Worm (Caenorhabditis elegans) whole organism, L4 larva: ENCODE measurements around the gene hpo-6.

ENCODE experiments used
- D1046.2 ChIP-seq: fragments of 200-800 bp; sonication (Bioruptor generic); IDR thresholded peaks from 2 replicates; pipeline ENCODE4 v1.3.6; 2022; ENCODE audit warnings: missing genetic modification characterization, missing compliant biosample characterization
- F49E8.2 ChIP-seq: sonication (generic microtip); optimal IDR thresholded peaks from 2 replicates; lab custom pipeline; 2016; ENCODE audit warnings: missing compliant biosample characterization, mild to moderate bottlenecking, missing genetic modification characterization, borderline replicate concordance
- R02D3.7 ChIP-seq: fragments of 150-350 bp; sonication (generic microtip); optimal IDR thresholded peaks from 3 replicates; lab custom pipeline; 2014; ENCODE audit warnings: missing biosample characterization, missing genetic modification characterization
- T20F7.1 ChIP-seq: fragments of 200-800 bp; sonication (Bioruptor generic); optimal IDR thresholded peaks from 2 replicates; lab custom pipeline; 2018; ENCODE audit warnings: mild to moderate bottlenecking, missing genetic modification characterization, missing compliant biosample characterization
- Y105C5A.15 ChIP-seq: fragments of 200-800 bp; sonication (Bioruptor generic); IDR thresholded peaks from 2 replicates; pipeline ENCODE4 v1.3.6; 2022; ENCODE audit warnings: missing genetic modification characterization, missing compliant biosample characterization
- Y75B8A.6 ChIP-seq: fragments of 200-800 bp; sonication (Bioruptor generic); IDR thresholded peaks from 2 replicates; pipeline ENCODE4 v1.3.6; 2022; ENCODE audit warnings: missing genetic modification reagents, missing genetic modification characterization, missing compliant biosample characterization
- ZK337.2 ChIP-seq: fragments of 200-800 bp; sonication (Bioruptor generic); IDR thresholded peaks from 2 replicates; pipeline ENCODE4 v1.3.6; 2022; ENCODE audit warnings: missing genetic modification reagents, missing genetic modification characterization, missing compliant biosample characterization
- ZK546.5 ChIP-seq, 2 experiments: sonication (generic microtip); optimal IDR thresholded peaks; 2 replicates each; lab custom pipeline; 2017; ENCODE audit warnings: missing biosample characterization in 2 of 2, missing genetic modification characterization in 2 of 2
- aly-2 ChIP-seq: sonication (generic microtip); optimal IDR thresholded peaks from 2 replicates; lab custom pipeline; 2018; ENCODE audit warnings: missing biosample characterization, missing genetic modification characterization
- ama-1 ChIP-seq: fragments of 150-350 bp; optimal IDR thresholded peaks from 2 replicates; lab custom pipeline; 2014; ENCODE audit warnings: inconsistent platforms, mixed read lengths
- attf-4 ChIP-seq: sonication (generic microtip); optimal IDR thresholded peaks from 3 replicates; lab custom pipeline; 2017; ENCODE audit warnings: missing biosample characterization, missing genetic modification characterization
- ceh-62 ChIP-seq: sonication (generic microtip); optimal IDR thresholded peaks from 2 replicates; lab custom pipeline; 2017; ENCODE audit warnings: missing biosample characterization, missing genetic modification characterization
- ces-1 ChIP-seq: fragments of 150-350 bp; sonication (generic microtip); optimal IDR thresholded peaks from 4 replicates; lab custom pipeline; 2014; ENCODE audit warnings: missing biosample characterization, missing genetic modification reagents, missing genetic modification characterization
- cey-2 ChIP-seq: sonication (generic microtip); optimal IDR thresholded peaks from 3 replicates; lab custom pipeline; 2017; ENCODE audit warnings: missing genetic modification characterization, mild to moderate bottlenecking, missing compliant biosample characterization, antibody characterized with exemption, borderline replicate concordance; ENCODE audit not compliant: insufficient read depth
- daf-16 ChIP-seq, 3 experiments: sonication (generic microtip); optimal IDR thresholded peaks; 2 replicates each; lab custom pipeline; 2016 to 2017; ENCODE audit warnings: missing genetic modification characterization in 3 of 3, missing genetic modification reagents in 3 of 3, mild to moderate bottlenecking in 2 of 3, missing compliant biosample characterization in 2 of 3, missing biosample characterization in 1 of 3, moderate library complexity in 1 of 3
- daf-19 ChIP-seq: fragments of 200-800 bp; sonication (Bioruptor generic); conservative IDR thresholded peaks from 2 replicates; pipeline ENCODE4 v1.3.6; 2022; ENCODE audit warnings: missing genetic modification characterization, missing compliant biosample characterization
- daf-8 ChIP-seq: fragments of 200-800 bp; sonication (Bioruptor generic); IDR thresholded peaks from 2 replicates; pipeline ENCODE4 v1.3.6; 2022; ENCODE audit warnings: missing genetic modification characterization, missing compliant biosample characterization
- dmd-6 ChIP-seq: fragments of 200-800 bp; sonication (Bioruptor generic); IDR thresholded peaks from 2 replicates; pipeline ENCODE4 v1.3.6; 2022; ENCODE audit warnings: missing genetic modification reagents, missing genetic modification characterization, missing compliant biosample characterization
- duxl-1 ChIP-seq: sonication (generic microtip); optimal IDR thresholded peaks from 2 replicates; lab custom pipeline; 2016; ENCODE audit warnings: mild to moderate bottlenecking, missing genetic modification characterization, moderate library complexity, missing compliant biosample characterization; ENCODE audit not compliant: poor library complexity
- egl-27 ChIP-seq: sonication (generic microtip); optimal IDR thresholded peaks from 3 replicates; lab custom pipeline; 2017; ENCODE audit warnings: missing biosample characterization, missing genetic modification reagents, missing genetic modification characterization
- fos-1 ChIP-seq: fragments of 150-350 bp; optimal IDR thresholded peaks from 2 replicates; lab custom pipeline; 2014; ENCODE audit warnings: missing biosample characterization, missing genetic modification characterization
- hlh-11 ChIP-seq: fragments of 200-800 bp; sonication (Bioruptor generic); optimal IDR thresholded peaks from 2 replicates; lab custom pipeline; 2018; ENCODE audit warnings: mild to moderate bottlenecking, missing genetic modification characterization, missing compliant biosample characterization
- jun-1 ChIP-seq: fragments of 150-350 bp; optimal IDR thresholded peaks from 2 replicates; lab custom pipeline; 2014; ENCODE audit warnings: missing biosample characterization, missing genetic modification reagents, missing genetic modification characterization
- lin-1 ChIP-seq: fragments of 200-800 bp; sonication (Bioruptor generic); IDR thresholded peaks from 2 replicates; pipeline ENCODE4 v1.3.6; 2022; ENCODE audit warnings: missing genetic modification reagents, missing genetic modification characterization, missing compliant biosample characterization
- madf-9 ChIP-seq: fragments of 200-800 bp; sonication (Bioruptor generic); conservative IDR thresholded peaks from 2 replicates; pipeline ENCODE4 v1.3.6; 2022; ENCODE audit warnings: missing genetic modification reagents, missing genetic modification characterization, missing compliant biosample characterization
- mdt-29 ChIP-seq: fragments of 200-800 bp; sonication (Bioruptor generic); IDR thresholded peaks from 2 replicates; pipeline ENCODE4 v1.3.6; 2022; ENCODE audit warnings: missing genetic modification reagents, missing genetic modification characterization, missing compliant biosample characterization
- mxl-2 ChIP-seq: fragments of 200-800 bp; sonication (Bioruptor generic); conservative IDR thresholded peaks from 2 replicates; pipeline ENCODE4 v1.3.6; 2022; ENCODE audit warnings: missing genetic modification reagents, missing genetic modification characterization, missing compliant biosample characterization
- nhr-10 ChIP-seq: fragments of 150-350 bp; optimal IDR thresholded peaks from 2 replicates; lab custom pipeline; 2014; ENCODE audit warnings: missing biosample characterization, missing genetic modification characterization
- nhr-11 ChIP-seq: fragments of 150-350 bp; optimal IDR thresholded peaks from 2 replicates; lab custom pipeline; 2014; ENCODE audit warnings: missing biosample characterization, missing genetic modification characterization
- nhr-111 ChIP-seq: fragments of 200-800 bp; sonication (Bioruptor generic); optimal IDR thresholded peaks from 2 replicates; lab custom pipeline; 2018; ENCODE audit warnings: mild to moderate bottlenecking, missing genetic modification characterization, missing compliant biosample characterization
- nhr-237 ChIP-seq: sonication (generic microtip); optimal IDR thresholded peaks from 2 replicates; lab custom pipeline; 2017; ENCODE audit warnings: missing biosample characterization, missing genetic modification characterization
- nhr-28 ChIP-seq: fragments of 150-350 bp; optimal IDR thresholded peaks from 2 replicates; lab custom pipeline; 2014; ENCODE audit warnings: missing biosample characterization, missing genetic modification characterization
- nhr-6 ChIP-seq: fragments of 150-350 bp; optimal IDR thresholded peaks from 2 replicates; lab custom pipeline; 2014; ENCODE audit warnings: missing biosample characterization, missing genetic modification characterization
- nhr-77 ChIP-seq: fragments of 150-350 bp; optimal IDR thresholded peaks from 2 replicates; lab custom pipeline; 2014; ENCODE audit warnings: missing biosample characterization, missing genetic modification characterization
- php-3 ChIP-seq: fragments of 200-800 bp; sonication (Bioruptor generic); IDR thresholded peaks from 2 replicates; pipeline ENCODE4 v1.3.6; 2022; ENCODE audit warnings: missing genetic modification reagents, missing genetic modification characterization, missing compliant biosample characterization
- pqm-1 ChIP-seq: sonication (generic microtip); optimal IDR thresholded peaks from 2 replicates; lab custom pipeline; 2017; ENCODE audit warnings: missing biosample characterization, missing genetic modification characterization
- sdz-12 ChIP-seq: fragments of 200-800 bp; sonication (Bioruptor generic); optimal IDR thresholded peaks from 2 replicates; lab custom pipeline; 2018; ENCODE audit warnings: mild to moderate bottlenecking, missing genetic modification characterization, missing compliant biosample characterization
- set-16 ChIP-seq: fragments of 200-800 bp; sonication (Bioruptor generic); IDR thresholded peaks from 2 replicates; pipeline ENCODE4 v1.3.6; 2022; ENCODE audit warnings: missing genetic modification reagents, missing genetic modification characterization, missing compliant biosample characterization
- skn-1 ChIP-seq: fragments of 150-350 bp; optimal IDR thresholded peaks from 2 replicates; lab custom pipeline; 2014; ENCODE audit warnings: missing biosample characterization, missing genetic modification characterization
- snpc-1.2 ChIP-seq: fragments of 200-800 bp; sonication (Bioruptor generic); IDR thresholded peaks from 2 replicates; pipeline ENCODE4 v1.3.6; 2022; ENCODE audit warnings: missing genetic modification reagents, missing genetic modification characterization, missing compliant biosample characterization
- tra-1 ChIP-seq: fragments of 200-800 bp; sonication (Bioruptor generic); IDR thresholded peaks from 2 replicates; pipeline ENCODE4 v1.3.6; 2022; ENCODE audit warnings: missing genetic modification reagents, missing genetic modification characterization, missing compliant biosample characterization
- unc-130 ChIP-seq: sonication (generic microtip); optimal IDR thresholded peaks from 2 replicates; lab custom pipeline; 2016; ENCODE audit warnings: missing genetic modification reagents, missing genetic modification characterization, missing compliant biosample characterization
- unc-39 ChIP-seq: sonication (generic microtip); optimal IDR thresholded peaks from 2 replicates; lab custom pipeline; 2017; ENCODE audit warnings: missing biosample characterization, missing genetic modification characterization
- unc-62 ChIP-seq, 3 experiments: fragments of 150-350 bp in 1 of 3; sonication (generic microtip); optimal IDR thresholded peaks in 2 of 3; peaks in 1 of 3; 1 replicate in 1 of 3; 2 replicates in 2 of 3; lab custom pipeline; 2014 to 2017; ENCODE audit warnings: missing biosample characterization in 3 of 3, missing genetic modification characterization in 3 of 3, missing genetic modification reagents in 3 of 3, missing genotype in 1 of 3
- zag-1 ChIP-seq: fragments of 150-350 bp; optimal IDR thresholded peaks from 2 replicates; lab custom pipeline; 2014; ENCODE audit warnings: missing biosample characterization, missing genetic modification characterization

Gene hpo-6

ce11 chrIV:1550131-1550530, 11.9 kb upstream of the hpo-6 start, which contains the start of gene C34H4.5:
Gene C34H4.5, minus strand, starts transcription at chrIV:1550231.
- TF ChIP-seq daf-8 (GFP tag; lab: Robert Waterston, UW) (no peak), lin-1 (GFP tag; lab: Robert Waterston, UW) (no peak), daf-19 (GFP tag; lab: Robert Waterston, UW) (no peak), php-3 (GFP tag; lab: Robert Waterston, UW) (no peak), egl-27 (no peak), zag-1 (tag; lab: Kevin White, UChicago) (no peak), hlh-11 (tag; lab: Kevin White, UChicago) (no peak), ZK337.2 (GFP tag; lab: Robert Waterston, UW) (no peak), sdz-12 (no peak), ceh-62 (tag; lab: Kevin White, UChicago) (no peak), nhr-111 (GFP tag; lab: Kevin White, UChicago) (no peak), R02D3.7 (no peak), set-16 (no peak), nhr-6 (no peak), mxl-2 (GFP tag; lab: Robert Waterston, UW) (no peak), skn-1 (no peak), Y75B8A.6 (GFP tag; lab: Robert Waterston, UW) (no peak), D1046.2 (GFP tag; lab: Robert Waterston, UW) (no peak), T20F7.1 (no peak), madf-9 (no peak)

- peak; percentile 56 for TF ChIP-seq pqm-1
- TF ChIP-seq nhr-28 (tag; lab: Kevin White, UChicago) = peak; percentile 9
- no peak for TF ChIP-seq daf-16 (GFP tag; optimal IDR thresholded peaks at IDR 0.05; lab: Kevin White, UChicago)
- peak; percentile 6 for TF ChIP-seq daf-16 (tag; optimal IDR thresholded peaks at IDR 0.05; lab: Kevin White, UChicago)
- TF ChIP-seq unc-130 (GFP tag; lab: Kevin White, UChicago) = no peak
- TF ChIP-seq ama-1 (lab: Kevin White, UChicago) = no peak
- no peak for TF ChIP-seq Y105C5A.15 (GFP tag; lab: Robert Waterston, UW)
Observed at ce11 chrIV:1550578-1550977, 11.4 kb upstream of the hpo-6 start, which contains the start of gene tag-244. Gene tag-244, plus strand, starts transcription at chrIV:1550878.

- TF ChIP-seq nhr-28 (tag; lab: Kevin White, UChicago) (peak; percentile 62), nhr-237 (tag; lab: Kevin White, UChicago) (no peak), duxl-1 (tag; lab: Kevin White, UChicago) (no peak), tra-1 (GFP tag; lab: Robert Waterston, UW) (no peak), dmd-6 (peak; percentile 11; the same call in 1 of the 2 replicates), attf-4 (no peak), nhr-10 (tag; lab: Kevin White, UChicago) (no peak), hlh-11 (tag; lab: Kevin White, UChicago) (peak; percentile 1), nhr-11 (tag; lab: Kevin White, UChicago) (no peak), jun-1 (tag; lab: Kevin White, UChicago) (no peak), fos-1 (no peak), pqm-1 (peak; percentile 44), nhr-6 (no peak)
- TF ChIP-seq, all 104 proteins: peak for 4
Observed at ce11 chrIV:1553195-1553918, 8.6 kb upstream of the hpo-6 start, which contains the start of gene C34H4.2. Gene C34H4.2, plus strand, starts transcription at chrIV:1553752.

ce11 chrIV:1555021-1555720, 6.8 kb upstream of the hpo-6 start, which contains the start of gene C34H4.1:
Gene C34H4.1, plus strand, starts transcription at chrIV:1555579.
- TF ChIP-seq nhr-77 (tag; lab: Kevin White, UChicago) = peak; percentile 21
- no peak for TF ChIP-seq mdt-29 (GFP tag; lab: Robert Waterston, UW)
- no peak for TF ChIP-seq aly-2 (tag; lab: Kevin White, UChicago)
- TF ChIP-seq snpc-1.2 (GFP tag; lab: Robert Waterston, UW) = no peak
- TF ChIP-seq unc-62 (GFP tag; optimal IDR thresholded peaks at IDR 0.05 in 1 of 2; lab: Kevin White, UChicago) = peak in 1 of 2 experiments; percentile 82
- no peak for TF ChIP-seq unc-62 (tag; optimal IDR thresholded peaks at IDR 0.05; lab: Kevin White, UChicago)
- no peak for TF ChIP-seq ZK546.5 (tag; optimal IDR thresholded peaks at IDR 0.05; lab: Kevin White, UChicago)
- peak; percentile 66 for TF ChIP-seq pqm-1
- peak; percentile 19 for TF ChIP-seq hlh-11 (tag; lab: Kevin White, UChicago)
- no peak for TF ChIP-seq unc-39
- no peak for TF ChIP-seq F49E8.2 (tag; lab: Kevin White, UChicago)
- TF ChIP-seq ces-1 (GFP tag; lab: Kevin White, UChicago) = no peak
- TF ChIP-seq cey-2 (tag; lab: Kevin White, UChicago) = no peak
- no peak for TF ChIP-seq daf-19 (GFP tag; lab: Robert Waterston, UW)
